Fruit fly (Drosophila melanogaster) Kc167 (cell line): ENCODE data around the gene GlyRS.

ENCODE experiments used
- psq ChIP-seq: fragments of >200 bp; optimal IDR thresholded peaks from 2 replicates; lab custom pipeline; 2017; ENCODE audit warnings: missing external identifiers
- ttk ChIP-seq: sonication (Bioruptor generic); optimal IDR thresholded peaks from 2 replicates; lab custom pipeline; 2017; ENCODE audit warnings: missing external identifiers

DNA sequence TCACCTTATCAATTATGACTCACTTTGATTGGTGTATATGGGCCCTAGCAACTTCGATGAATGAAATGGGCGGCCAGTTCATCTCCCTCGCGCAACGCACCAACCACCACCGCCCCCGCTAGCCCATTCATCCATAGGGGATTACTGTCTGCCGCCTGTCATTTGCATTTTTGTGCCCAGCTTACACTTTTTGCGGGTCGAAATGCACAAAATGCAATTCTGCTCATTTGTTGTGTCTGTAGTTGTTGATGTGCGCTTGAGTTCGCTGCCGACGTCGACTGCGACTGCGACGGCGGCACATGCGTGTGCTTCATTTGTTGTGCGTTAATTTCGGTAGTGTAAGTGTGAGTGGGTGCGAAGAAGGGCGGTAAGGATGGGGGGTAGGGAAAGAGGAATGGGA lies 6.0 kb downstream of the GlyRS start:
- TF ChIP-seq psq (no peak), ttk (lab: Kevin White, UChicago) (no peak)
